Worm (Caenorhabditis elegans): ENCODE measurements around the gene seip-1.

DNA sequence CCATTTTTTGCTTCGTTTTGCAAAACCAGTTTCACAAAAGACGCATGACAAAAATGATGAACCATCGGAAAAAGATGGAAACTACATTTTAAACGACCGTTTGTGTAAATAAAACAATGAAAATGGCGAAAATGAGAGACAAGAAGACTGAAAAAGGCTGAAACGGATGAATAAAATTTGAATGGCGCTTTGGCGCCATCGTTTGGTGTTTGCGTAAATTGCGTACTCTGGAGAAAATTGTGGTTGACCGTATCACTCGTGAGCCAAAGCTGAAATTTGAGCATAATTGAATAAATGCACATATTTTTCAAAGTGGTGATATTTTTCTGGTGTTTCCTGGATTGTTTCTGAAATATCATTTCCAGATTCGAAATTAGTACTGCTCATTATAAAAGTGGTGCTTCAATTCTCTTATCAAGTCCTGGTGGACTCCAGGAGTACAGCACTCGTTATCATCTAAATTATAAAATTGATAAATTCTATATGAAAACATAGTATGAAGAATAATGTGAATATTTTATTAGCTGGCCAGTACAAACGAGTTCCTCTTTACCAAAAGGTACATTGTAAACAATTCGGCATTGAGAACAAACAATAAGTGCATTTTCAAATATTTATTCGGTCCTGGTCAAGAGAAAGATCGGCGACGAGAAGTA is 48.3 kb upstream of the seip-1 start:
- TF ChIP-seq him-1 (tag; optimal IDR thresholded peaks at IDR 0.05) (no peak), dao-5 (tag; optimal IDR thresholded peaks at IDR 0.05) (no peak), W03F9.2 (tag; optimal IDR thresholded peaks at IDR 0.05) (no peak)

Data from whole organism, L4/young adult.